Worm (Caenorhabditis elegans) whole organism, L4 larva: Measurements from ENCODE around the gene Y75B8A.32.

Experiments
- F10B5.3 ChIP-seq: sonication (generic microtip); optimal IDR thresholded peaks from 2 replicates; lab custom pipeline; 2016; ENCODE audit warnings: mild to moderate bottlenecking, missing genetic modification characterization, missing compliant biosample characterization
- T26A8.4 ChIP-seq: fragments of 200-800 bp; sonication (Bioruptor generic); IDR thresholded peaks from 2 replicates; pipeline ENCODE4 v1.3.6; 2022; ENCODE audit warnings: missing genetic modification characterization, missing compliant biosample characterization
- Y48G9A.11 ChIP-seq: fragments of 200-800 bp; sonication (Bioruptor generic); IDR thresholded peaks from 2 replicates; pipeline ENCODE4 v1.3.6; 2022; ENCODE audit warnings: missing genetic modification reagents, missing genetic modification characterization, missing compliant biosample characterization
- ZK337.2 ChIP-seq: fragments of 200-800 bp; sonication (Bioruptor generic); IDR thresholded peaks from 2 replicates; pipeline ENCODE4 v1.3.6; 2022; ENCODE audit warnings: missing genetic modification reagents, missing genetic modification characterization, missing compliant biosample characterization
- aha-1 ChIP-seq: fragments of 150-350 bp; peaks from one replicate; lab custom pipeline; 2014; ENCODE audit warnings: missing biosample characterization, missing genetic modification characterization
- arid-1 ChIP-seq: fragments of 200-800 bp; sonication (Bioruptor generic); conservative IDR thresholded peaks from 2 replicates; pipeline ENCODE4 v1.3.6; 2022; ENCODE audit warnings: missing genetic modification reagents, missing genetic modification characterization, missing compliant biosample characterization
- ceh-28 ChIP-seq: fragments of 150-350 bp; optimal IDR thresholded peaks from 2 replicates; lab custom pipeline; 2014; ENCODE audit warnings: missing biosample characterization, missing genetic modification reagents, missing genetic modification characterization
- ceh-32 ChIP-seq: sonication (generic microtip); optimal IDR thresholded peaks from 2 replicates; lab custom pipeline; 2016; ENCODE audit warnings: mild to moderate bottlenecking, missing genetic modification characterization, missing compliant biosample characterization; ENCODE audit not compliant: poor library complexity
- ces-1 ChIP-seq: fragments of 150-350 bp; sonication (generic microtip); optimal IDR thresholded peaks from 4 replicates; lab custom pipeline; 2014; ENCODE audit warnings: missing biosample characterization, missing genetic modification reagents, missing genetic modification characterization
- daf-12 ChIP-seq: fragments of 150-350 bp; optimal IDR thresholded peaks from 2 replicates; lab custom pipeline; 2014; ENCODE audit warnings: missing biosample characterization, missing genetic modification reagents, missing genetic modification characterization
- daf-16 ChIP-seq, 3 experiments: sonication (generic microtip); optimal IDR thresholded peaks; 2 replicates each; lab custom pipeline; 2016 to 2017; ENCODE audit warnings: missing genetic modification characterization in 3 of 3, missing genetic modification reagents in 3 of 3, mild to moderate bottlenecking in 2 of 3, missing compliant biosample characterization in 2 of 3, missing biosample characterization in 1 of 3, moderate library complexity in 1 of 3
- daf-19 ChIP-seq: fragments of 200-800 bp; sonication (Bioruptor generic); conservative IDR thresholded peaks from 2 replicates; pipeline ENCODE4 v1.3.6; 2022; ENCODE audit warnings: missing genetic modification characterization, missing compliant biosample characterization
- daf-8 ChIP-seq: fragments of 200-800 bp; sonication (Bioruptor generic); IDR thresholded peaks from 2 replicates; pipeline ENCODE4 v1.3.6; 2022; ENCODE audit warnings: missing genetic modification characterization, missing compliant biosample characterization
- dpl-1 ChIP-seq: fragments of 150-350 bp; optimal IDR thresholded peaks from 2 replicates; lab custom pipeline; 2014; ENCODE audit warnings: missing biosample characterization, missing genetic modification reagents, missing genetic modification characterization
- duxl-1 ChIP-seq: sonication (generic microtip); optimal IDR thresholded peaks from 2 replicates; lab custom pipeline; 2016; ENCODE audit warnings: mild to moderate bottlenecking, missing genetic modification characterization, moderate library complexity, missing compliant biosample characterization; ENCODE audit not compliant: poor library complexity
- dve-1 ChIP-seq: sonication (generic microtip); optimal IDR thresholded peaks from 2 replicates; lab custom pipeline; 2017; ENCODE audit warnings: antibody characterized with exemption, mild to moderate bottlenecking, missing genetic modification characterization, missing compliant biosample characterization; ENCODE audit not compliant: insufficient read depth
- egl-43 ChIP-seq: fragments of 200-800 bp; sonication (Bioruptor generic); IDR thresholded peaks from 2 replicates; pipeline ENCODE4 v1.3.6; 2022; ENCODE audit warnings: missing genetic modification reagents, missing genetic modification characterization, missing compliant biosample characterization
- hlh-30 ChIP-seq: sonication (generic microtip); optimal IDR thresholded peaks from 2 replicates; lab custom pipeline; 2017; ENCODE audit warnings: antibody characterized with exemption, mild to moderate bottlenecking, missing genetic modification characterization, missing compliant biosample characterization; ENCODE audit not compliant: insufficient read depth
- hmg-1.1 ChIP-seq: fragments of 200-800 bp; sonication (Bioruptor generic); IDR thresholded peaks from 2 replicates; pipeline ENCODE4 v1.3.6; 2022; ENCODE audit warnings: missing genetic modification reagents, missing genetic modification characterization, missing compliant biosample characterization
- jun-1 ChIP-seq: fragments of 150-350 bp; optimal IDR thresholded peaks from 2 replicates; lab custom pipeline; 2014; ENCODE audit warnings: missing biosample characterization, missing genetic modification reagents, missing genetic modification characterization
- lin-29 ChIP-seq: fragments of 200-800 bp; sonication (Bioruptor generic); IDR thresholded peaks from 2 replicates; pipeline ENCODE4 v1.3.6; 2022; ENCODE audit warnings: missing genetic modification reagents, missing genetic modification characterization, missing compliant biosample characterization
- lin-38 ChIP-seq: fragments of 200-800 bp; sonication (Bioruptor generic); IDR thresholded peaks from 2 replicates; pipeline ENCODE4 v1.3.6; 2022; ENCODE audit warnings: missing genetic modification reagents, missing genetic modification characterization, missing compliant biosample characterization
- lir-3 ChIP-seq: sonication (generic microtip); optimal IDR thresholded peaks from 2 replicates; lab custom pipeline; 2016; ENCODE audit warnings: mild to moderate bottlenecking, missing genetic modification characterization, missing compliant biosample characterization
- lsy-2 ChIP-seq, 2 experiments: fragments of 150-350 bp in 1 of 2; sonication (generic microtip) in 1 of 2; optimal IDR thresholded peaks; 2 replicates each; lab custom pipeline; 2014 to 2017; ENCODE audit warnings: missing biosample characterization in 2 of 2, missing genetic modification characterization in 2 of 2
- mdl-1 ChIP-seq, 2 experiments: fragments of 150-350 bp in 1 of 2; sonication (generic microtip) in 1 of 2; optimal IDR thresholded peaks; 2 replicates each; lab custom pipeline; 2014 to 2017; ENCODE audit warnings: missing biosample characterization in 2 of 2, missing genetic modification characterization in 2 of 2
- mes-2 ChIP-seq: sonication (generic microtip); optimal IDR thresholded peaks from 2 replicates; lab custom pipeline; 2016; ENCODE audit warnings: missing genotype, mild to moderate bottlenecking, missing genetic modification characterization, missing compliant biosample characterization; ENCODE audit not compliant: poor library complexity, severe bottlenecking
- mxl-2 ChIP-seq: fragments of 200-800 bp; sonication (Bioruptor generic); conservative IDR thresholded peaks from 2 replicates; pipeline ENCODE4 v1.3.6; 2022; ENCODE audit warnings: missing genetic modification reagents, missing genetic modification characterization, missing compliant biosample characterization
- nhr-237 ChIP-seq: sonication (generic microtip); optimal IDR thresholded peaks from 2 replicates; lab custom pipeline; 2017; ENCODE audit warnings: missing biosample characterization, missing genetic modification characterization
- nhr-25 ChIP-seq: sonication (generic microtip); optimal IDR thresholded peaks from 2 replicates; lab custom pipeline; 2017; ENCODE audit warnings: missing genetic modification characterization, mild to moderate bottlenecking, missing compliant biosample characterization, antibody characterized with exemption, moderate library complexity, borderline replicate concordance; ENCODE audit not compliant: insufficient read depth
- nhr-6 ChIP-seq: fragments of 150-350 bp; optimal IDR thresholded peaks from 2 replicates; lab custom pipeline; 2014; ENCODE audit warnings: missing biosample characterization, missing genetic modification characterization
- pha-4 ChIP-seq, 2 experiments: fragments of 150-350 bp in 1 of 2; fragments of 200-800 bp in 1 of 2; sonication (Bioruptor generic) in 1 of 2; IDR thresholded peaks in 1 of 2; optimal IDR thresholded peaks in 1 of 2; 2 replicates each; pipeline versions ENCODE4 v1.3.6 to Lab custom; 2014 to 2022; ENCODE audit warnings: missing genetic modification characterization in 2 of 2, missing genetic modification reagents in 2 of 2, missing biosample characterization in 1 of 2, missing compliant biosample characterization in 1 of 2
- php-3 ChIP-seq: fragments of 200-800 bp; sonication (Bioruptor generic); IDR thresholded peaks from 2 replicates; pipeline ENCODE4 v1.3.6; 2022; ENCODE audit warnings: missing genetic modification reagents, missing genetic modification characterization, missing compliant biosample characterization
- rbr-2 ChIP-seq: sonication (generic microtip); optimal IDR thresholded peaks from 2 replicates; lab custom pipeline; 2016; ENCODE audit warnings: missing genotype, missing genetic modification characterization, missing compliant biosample characterization
- saeg-2 ChIP-seq: fragments of 200-800 bp; sonication (Bioruptor generic); IDR thresholded peaks from 2 replicates; pipeline ENCODE4 v1.3.6; 2022; ENCODE audit warnings: missing genetic modification reagents, missing genetic modification characterization, missing compliant biosample characterization
- sdz-12 ChIP-seq: fragments of 200-800 bp; sonication (Bioruptor generic); optimal IDR thresholded peaks from 2 replicates; lab custom pipeline; 2018; ENCODE audit warnings: mild to moderate bottlenecking, missing genetic modification characterization, missing compliant biosample characterization
- set-16 ChIP-seq: fragments of 200-800 bp; sonication (Bioruptor generic); IDR thresholded peaks from 2 replicates; pipeline ENCODE4 v1.3.6; 2022; ENCODE audit warnings: missing genetic modification reagents, missing genetic modification characterization, missing compliant biosample characterization
- snpc-1.2 ChIP-seq: fragments of 200-800 bp; sonication (Bioruptor generic); IDR thresholded peaks from 2 replicates; pipeline ENCODE4 v1.3.6; 2022; ENCODE audit warnings: missing genetic modification reagents, missing genetic modification characterization, missing compliant biosample characterization
- spr-1 ChIP-seq: sonication (generic microtip); optimal IDR thresholded peaks from 2 replicates; lab custom pipeline; 2016; ENCODE audit warnings: mild to moderate bottlenecking, missing genetic modification characterization, missing compliant biosample characterization
- tag-97 ChIP-seq: fragments of 200-800 bp; sonication (Bioruptor generic); IDR thresholded peaks from 2 replicates; pipeline ENCODE4 v1.3.6; 2022; ENCODE audit warnings: missing genetic modification characterization, missing compliant biosample characterization
- unc-62 ChIP-seq, 3 experiments: fragments of 150-350 bp in 1 of 3; sonication (generic microtip); optimal IDR thresholded peaks in 2 of 3; peaks in 1 of 3; 1 replicate in 1 of 3; 2 replicates in 2 of 3; lab custom pipeline; 2014 to 2017; ENCODE audit warnings: missing biosample characterization in 3 of 3, missing genetic modification characterization in 3 of 3, missing genetic modification reagents in 3 of 3, missing genotype in 1 of 3
- zip-2 ChIP-seq: fragments of 150-350 bp; optimal IDR thresholded peaks from 2 replicates; lab custom pipeline; 2014; ENCODE audit warnings: missing biosample characterization, missing genetic modification characterization

Gene Y75B8A.32

DNA sequence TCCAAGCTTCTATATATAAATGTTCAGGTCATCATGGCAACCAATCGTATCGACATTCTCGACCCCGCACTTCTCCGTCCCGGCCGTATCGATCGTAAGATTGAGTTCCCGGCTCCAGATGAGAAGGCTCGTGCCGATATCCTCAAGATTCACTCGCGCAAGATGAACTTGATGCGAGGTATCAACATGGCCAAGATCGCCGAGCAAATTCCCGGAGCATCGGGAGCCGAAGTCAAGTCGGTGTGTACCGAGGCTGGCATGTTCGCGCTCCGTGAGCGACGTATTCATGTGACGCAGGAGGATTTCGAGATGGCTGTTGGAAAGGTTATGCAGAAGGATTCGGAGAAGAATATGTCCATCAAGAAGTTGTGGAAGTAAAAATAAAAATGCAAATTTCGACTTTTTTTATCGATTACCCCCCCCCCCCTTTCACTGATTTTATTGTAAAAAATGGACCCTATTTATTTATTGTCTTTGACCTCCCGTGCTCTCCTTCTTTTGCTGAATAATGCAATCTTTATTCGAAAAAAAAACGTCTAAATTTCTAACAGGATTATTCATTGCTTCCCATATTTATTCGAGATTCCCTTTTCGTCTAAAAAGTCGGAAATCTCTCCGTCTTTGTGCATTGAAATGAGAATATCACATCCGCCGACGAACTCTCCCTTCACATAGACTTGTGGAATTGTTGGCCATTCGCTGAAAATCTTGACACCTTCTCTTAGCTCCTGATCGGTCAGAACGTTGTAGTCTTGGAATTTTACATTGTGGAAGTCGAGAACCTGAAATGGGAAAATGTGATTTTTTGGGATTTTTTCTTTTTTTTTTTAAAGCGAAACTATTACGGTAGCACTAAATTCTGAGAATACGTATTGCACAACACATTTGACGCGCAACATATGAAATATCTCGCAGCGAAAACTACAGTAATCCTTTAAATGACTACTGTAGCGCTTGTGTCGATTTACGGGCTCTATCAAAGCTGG lies 14.0 kb upstream of the Y75B8A.32 start:
- no peak for TF ChIP-seq jun-1
- TF ChIP-seq set-16 (GFP tag; lab: Robert Waterston, UW): peak; percentile 42; the same call in 1 of the 2 replicates
- TF ChIP-seq php-3: no peak
- peak; percentile 66 for TF ChIP-seq lin-38 (GFP tag; lab: Robert Waterston, UW)
- peak; percentile 80 for TF ChIP-seq aha-1
- no peak for TF ChIP-seq mdl-1 (tag; optimal IDR thresholded peaks at IDR 0.05; lab: Kevin White, UChicago)
- no peak for TF ChIP-seq daf-12
- TF ChIP-seq nhr-237 (tag; lab: Kevin White, UChicago): no peak
- peak; percentile 43; the same call in 1 of the 2 replicates for TF ChIP-seq egl-43 (GFP tag; lab: Robert Waterston, UW)
- TF ChIP-seq snpc-1.2 (GFP tag; lab: Robert Waterston, UW): no peak
- TF ChIP-seq Y48G9A.11: peak; percentile 61
- TF ChIP-seq T26A8.4 (GFP tag; lab: Robert Waterston, UW): peak; percentile 30; the same call in 1 of the 2 replicates
- TF ChIP-seq ceh-28 (tag; lab: Kevin White, UChicago): no peak

- no peak for TF ChIP-seq saeg-2 (GFP tag; lab: Robert Waterston, UW)
- TF ChIP-seq nhr-6: no peak
- peak; percentile 27; the same call in 1 of the 2 replicates for TF ChIP-seq T26A8.4 (GFP tag; lab: Robert Waterston, UW)
- peak; percentile 32; the same call in 1 of the 2 replicates for TF ChIP-seq pha-4 (GFP tag; IDR thresholded peaks at IDR 0.05; lab: Robert Waterston, UW)
- TF ChIP-seq pha-4 (tag; optimal IDR thresholded peaks at IDR 0.05; lab: Kevin White, UChicago): no peak
- no peak for TF ChIP-seq lin-29
- TF ChIP-seq jun-1: no peak
- TF ChIP-seq zip-2 (tag; lab: Kevin White, UChicago): no peak
- TF ChIP-seq ceh-32 (tag; lab: Kevin White, UChicago): no peak
- TF ChIP-seq arid-1 (GFP tag; lab: Robert Waterston, UW): peak; percentile 58; the same call in 1 of the 2 replicates
- no peak for TF ChIP-seq mxl-2 (GFP tag; lab: Robert Waterston, UW)
- peak in 1 of 2 experiments; percentile 94 for TF ChIP-seq unc-62 (GFP tag; optimal IDR thresholded peaks at IDR 0.05 in 1 of 2; lab: Kevin White, UChicago)
- no peak for TF ChIP-seq unc-62 (tag; optimal IDR thresholded peaks at IDR 0.05; lab: Kevin White, UChicago)
- TF ChIP-seq dpl-1 (GFP tag; lab: Kevin White, UChicago): peak; percentile 67
- no peak for TF ChIP-seq rbr-2 (tag; lab: Kevin White, UChicago)
- peak; percentile 73 for TF ChIP-seq lin-38 (GFP tag; lab: Robert Waterston, UW)
- peak; percentile 11 for TF ChIP-seq hlh-30
- TF ChIP-seq daf-16 (GFP tag; optimal IDR thresholded peaks at IDR 0.05; lab: Kevin White, UChicago): no peak
- peak; percentile 57 for TF ChIP-seq daf-16 (tag; optimal IDR thresholded peaks at IDR 0.05; lab: Kevin White, UChicago)
- TF ChIP-seq aha-1: peak; percentile 66
- TF ChIP-seq duxl-1: peak; percentile 62
- TF ChIP-seq spr-1 (tag; lab: Kevin White, UChicago): no peak
- TF ChIP-seq tag-97: no peak
- TF ChIP-seq dve-1 (tag; lab: Kevin White, UChicago): peak; percentile 35
- TF ChIP-seq mes-2 (tag; lab: Kevin White, UChicago): peak; percentile 89
- peak in 1 of 2 experiments; percentile 69 for TF ChIP-seq lsy-2 (tag; optimal IDR thresholded peaks at IDR 0.05; lab: Kevin White, UChicago)
Observed at ce11 chrIII:12370011-12370506, 11.7 kb upstream of the Y75B8A.32 start, which contains the start of gene rpt-6. Gene rpt-6 (plus strand): TSS chrIII:12370456.

DNA sequence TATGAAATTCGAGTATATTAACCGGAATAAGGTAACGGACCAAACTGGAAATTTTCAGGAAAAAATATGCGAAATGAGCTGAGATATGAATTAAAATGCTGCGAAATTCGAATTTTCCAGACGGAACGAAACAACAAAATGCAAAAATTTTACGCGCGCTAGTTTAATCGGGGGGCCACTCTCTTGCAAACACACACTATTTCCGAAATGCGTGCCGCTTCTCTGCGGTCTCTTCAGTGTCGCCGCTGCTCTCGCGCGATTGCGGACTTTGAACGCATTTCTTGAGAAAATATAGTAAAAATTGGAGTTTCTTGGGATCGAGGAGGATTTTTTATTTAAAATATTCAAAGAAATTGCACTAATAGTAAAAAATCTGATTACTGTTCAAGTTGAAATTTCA lies 11.1 kb upstream of the Y75B8A.32 start:
- no peak for TF ChIP-seq daf-8 (GFP tag; lab: Robert Waterston, UW)
- no peak for TF ChIP-seq ZK337.2 (GFP tag; lab: Robert Waterston, UW)
- no peak for TF ChIP-seq daf-19 (GFP tag; lab: Robert Waterston, UW)
- no peak for TF ChIP-seq lir-3 (tag; lab: Kevin White, UChicago)
- no peak for TF ChIP-seq sdz-12 (GFP tag; lab: Kevin White, UChicago)
- TF ChIP-seq ces-1 (GFP tag; lab: Kevin White, UChicago): no peak
- TF ChIP-seq aha-1: peak; percentile 94
- peak; percentile 62; the same call in 1 of the 2 replicates for TF ChIP-seq hmg-1.1 (GFP tag; lab: Robert Waterston, UW)
- no peak for TF ChIP-seq rbr-2 (tag; lab: Kevin White, UChicago)
- peak; percentile 67 for TF ChIP-seq mes-2 (tag; lab: Kevin White, UChicago)
- TF ChIP-seq duxl-1: no peak
- TF ChIP-seq jun-1: no peak
- no peak for TF ChIP-seq F10B5.3 (tag; lab: Kevin White, UChicago)
- TF ChIP-seq saeg-2 (GFP tag; lab: Robert Waterston, UW): no peak
- no peak for TF ChIP-seq nhr-25
- TF ChIP-seq tag-97: no peak
- peak; percentile 37; the same call in 1 of the 2 replicates for TF ChIP-seq lin-38 (GFP tag; lab: Robert Waterston, UW)
